Worm (Caenorhabditis elegans): ENCODE data around the gene fbxa-197.

Gene fbxa-197

ce11 chrV:15873762-15874161 is 6.3 kb downstream of the fbxa-197 start:
- TF ChIP-seq ceh-36 (tag; optimal IDR thresholded peaks at IDR 0.05): peak; percentile 98
- TF ChIP-seq hmbx-1 (tag; optimal IDR thresholded peaks at IDR 0.05): peak; percentile 94
- TF ChIP-seq F13C5.2 (tag; optimal IDR thresholded peaks at IDR 0.05): peak; percentile 100
- peak; percentile 97 for TF ChIP-seq ets-7 (tag; optimal IDR thresholded peaks at IDR 0.05)
- peak; percentile 99 for TF ChIP-seq aly-1 (tag; optimal IDR thresholded peaks at IDR 0.05)
- TF ChIP-seq ama-1 (optimal IDR thresholded peaks at IDR 0.05): no peak
- TF ChIP-seq ceh-13 (GFP tag; optimal IDR thresholded peaks at IDR 0.05): peak; percentile 99
- TF ChIP-seq sea-1 (GFP tag; conservative IDR thresholded peaks at IDR 0.05): peak; percentile 99
- peak; percentile 100 for TF ChIP-seq tbx-37 (GFP tag; conservative IDR thresholded peaks at IDR 0.05)
- peak; percentile 99 for TF ChIP-seq B0310.2 (tag; optimal IDR thresholded peaks at IDR 0.05)
- peak; percentile 96 for TF ChIP-seq hnd-1 (tag; optimal IDR thresholded peaks at IDR 0.05)
- peak; percentile 100 for TF ChIP-seq tbx-11 (GFP tag; IDR thresholded peaks at IDR 0.05)
- TF ChIP-seq flt-1 (GFP tag; IDR thresholded peaks at IDR 0.05): peak; percentile 100
- peak; percentile 99 for TF ChIP-seq hmg-4 (GFP tag; optimal IDR thresholded peaks at IDR 0.05)
- TF ChIP-seq tra-4 (tag; optimal IDR thresholded peaks at IDR 0.05): peak; percentile 98
- TF ChIP-seq pes-1 (GFP tag; IDR thresholded peaks at IDR 0.05): peak; percentile 99
- TF ChIP-seq scrt-1 (GFP tag; IDR thresholded peaks at IDR 0.05): peak; percentile 100

ce11 chrV:15876308-15876707 is 8.8 kb downstream of the fbxa-197 start, which contains the start of gene nhr-102:
TSS of gene nhr-102 (minus strand) at chrV:15876408.
- no peak for TF ChIP-seq ets-7 (tag; optimal IDR thresholded peaks at IDR 0.05)
- no peak for TF ChIP-seq hmg-4 (GFP tag; optimal IDR thresholded peaks at IDR 0.05)
- TF ChIP-seq flt-1 (GFP tag; IDR thresholded peaks at IDR 0.05): no peak
- no peak for TF ChIP-seq hmbx-1 (tag; optimal IDR thresholded peaks at IDR 0.05)
- no peak for TF ChIP-seq tbx-37 (GFP tag; conservative IDR thresholded peaks at IDR 0.05)
- no peak for TF ChIP-seq hnd-1 (tag; optimal IDR thresholded peaks at IDR 0.05)
- TF ChIP-seq F13C5.2 (tag; optimal IDR thresholded peaks at IDR 0.05): no peak
- no peak for TF ChIP-seq tbx-11 (GFP tag; IDR thresholded peaks at IDR 0.05)
- TF ChIP-seq B0310.2 (tag; optimal IDR thresholded peaks at IDR 0.05): no peak
- no peak for TF ChIP-seq pes-1 (GFP tag; IDR thresholded peaks at IDR 0.05)
- TF ChIP-seq ama-1 (optimal IDR thresholded peaks at IDR 0.05): no peak

ce11 chrV:15879508-15879907 is 12.0 kb downstream of the fbxa-197 start, which contains the start of gene nhr-84:
TSS of gene nhr-84 (minus strand) at chrV:15879608.
- no peak for TF ChIP-seq scrt-1 (GFP tag; IDR thresholded peaks at IDR 0.05)
- no peak for TF ChIP-seq sea-1 (GFP tag; conservative IDR thresholded peaks at IDR 0.05)
- no peak for TF ChIP-seq ceh-13 (GFP tag; optimal IDR thresholded peaks at IDR 0.05)
- TF ChIP-seq hmbx-1 (tag; optimal IDR thresholded peaks at IDR 0.05): no peak
- no peak for TF ChIP-seq F13C5.2 (tag; optimal IDR thresholded peaks at IDR 0.05)
- TF ChIP-seq tra-4 (tag; optimal IDR thresholded peaks at IDR 0.05): no peak
- no peak for TF ChIP-seq ceh-36 (tag; optimal IDR thresholded peaks at IDR 0.05)

ce11 chrV:15880033-15880432 is 12.6 kb downstream of the fbxa-197 start:
- TF ChIP-seq sea-1 (GFP tag; conservative IDR thresholded peaks at IDR 0.05): no peak
- no peak for TF ChIP-seq hmg-4 (GFP tag; optimal IDR thresholded peaks at IDR 0.05)
- no peak for TF ChIP-seq F13C5.2 (tag; optimal IDR thresholded peaks at IDR 0.05)
- TF ChIP-seq ceh-36 (tag; optimal IDR thresholded peaks at IDR 0.05): no peak

- TF ChIP-seq pes-1 (GFP tag; IDR thresholded peaks at IDR 0.05): no peak
- no peak for TF ChIP-seq scrt-1 (GFP tag; IDR thresholded peaks at IDR 0.05)
- TF ChIP-seq tra-4 (tag; optimal IDR thresholded peaks at IDR 0.05): no peak
- TF ChIP-seq tbx-11 (GFP tag; IDR thresholded peaks at IDR 0.05): no peak
- no peak for TF ChIP-seq flt-1 (GFP tag; IDR thresholded peaks at IDR 0.05)
- no peak for TF ChIP-seq ama-1 (optimal IDR thresholded peaks at IDR 0.05)
- no peak for TF ChIP-seq ceh-13 (GFP tag; optimal IDR thresholded peaks at IDR 0.05)
- TF ChIP-seq hmbx-1 (tag; optimal IDR thresholded peaks at IDR 0.05): no peak
- no peak for TF ChIP-seq sea-1 (GFP tag; conservative IDR thresholded peaks at IDR 0.05)
- no peak for TF ChIP-seq tbx-37 (GFP tag; conservative IDR thresholded peaks at IDR 0.05)
- TF ChIP-seq ceh-36 (tag; optimal IDR thresholded peaks at IDR 0.05): no peak
- no peak for TF ChIP-seq B0310.2 (tag; optimal IDR thresholded peaks at IDR 0.05)
- no peak for TF ChIP-seq F13C5.2 (tag; optimal IDR thresholded peaks at IDR 0.05)
- TF ChIP-seq hmg-4 (GFP tag; optimal IDR thresholded peaks at IDR 0.05): no peak
- TF ChIP-seq hnd-1 (tag; optimal IDR thresholded peaks at IDR 0.05): no peak
- TF ChIP-seq ets-7 (tag; optimal IDR thresholded peaks at IDR 0.05): no peak
- TF ChIP-seq aly-1 (tag; optimal IDR thresholded peaks at IDR 0.05): no peak
Measured at ce11 chrV:15880705-15881104, 13.2 kb downstream of the fbxa-197 start.

- TF ChIP-seq tra-4 (tag; optimal IDR thresholded peaks at IDR 0.05) (no peak), ets-7 (tag; optimal IDR thresholded peaks at IDR 0.05) (no peak)
Measured at ce11 chrV:15884698-15885097, 17.2 kb downstream of the fbxa-197 start, which contains the start of gene oac-42. TSS of gene oac-42 (minus strand) at chrV:15884798.

ce11 chrV:15885967-15886366 is 18.5 kb downstream of the fbxa-197 start, which contains the start of gene T06C12.9:
TSS of gene T06C12.9 (minus strand) at chrV:15886067.
- no peak for TF ChIP-seq B0310.2 (tag; optimal IDR thresholded peaks at IDR 0.05)
- no peak for TF ChIP-seq ceh-13 (GFP tag; optimal IDR thresholded peaks at IDR 0.05)
- TF ChIP-seq scrt-1 (GFP tag; IDR thresholded peaks at IDR 0.05): no peak
- TF ChIP-seq tbx-11 (GFP tag; IDR thresholded peaks at IDR 0.05): no peak
- TF ChIP-seq ets-7 (tag; optimal IDR thresholded peaks at IDR 0.05): no peak
- TF ChIP-seq tra-4 (tag; optimal IDR thresholded peaks at IDR 0.05): no peak
- TF ChIP-seq flt-1 (GFP tag; IDR thresholded peaks at IDR 0.05): no peak
- TF ChIP-seq ama-1 (optimal IDR thresholded peaks at IDR 0.05): no peak
- no peak for TF ChIP-seq hmg-4 (GFP tag; optimal IDR thresholded peaks at IDR 0.05)
- no peak for TF ChIP-seq aly-1 (tag; optimal IDR thresholded peaks at IDR 0.05)
- no peak for TF ChIP-seq F13C5.2 (tag; optimal IDR thresholded peaks at IDR 0.05)
- no peak for TF ChIP-seq ceh-36 (tag; optimal IDR thresholded peaks at IDR 0.05)
- no peak for TF ChIP-seq tbx-37 (GFP tag; conservative IDR thresholded peaks at IDR 0.05)
- no peak for TF ChIP-seq hmbx-1 (tag; optimal IDR thresholded peaks at IDR 0.05)

Measured in whole organism, early embryonic.